Fruit fly (Drosophila melanogaster) S2 (cell line): ENCODE measurements around the gene CG33552.

ENCODE experiments used
- CG8478 ChIP-seq: fragments of >200 bp; optimal IDR thresholded peaks from 2 replicates; lab custom pipeline; 2018
- CTCF ChIP-seq, 2 experiments: fragments of >200 bp; optimal IDR thresholded peaks; 2 replicates each; lab custom pipeline; 2018

DNA sequence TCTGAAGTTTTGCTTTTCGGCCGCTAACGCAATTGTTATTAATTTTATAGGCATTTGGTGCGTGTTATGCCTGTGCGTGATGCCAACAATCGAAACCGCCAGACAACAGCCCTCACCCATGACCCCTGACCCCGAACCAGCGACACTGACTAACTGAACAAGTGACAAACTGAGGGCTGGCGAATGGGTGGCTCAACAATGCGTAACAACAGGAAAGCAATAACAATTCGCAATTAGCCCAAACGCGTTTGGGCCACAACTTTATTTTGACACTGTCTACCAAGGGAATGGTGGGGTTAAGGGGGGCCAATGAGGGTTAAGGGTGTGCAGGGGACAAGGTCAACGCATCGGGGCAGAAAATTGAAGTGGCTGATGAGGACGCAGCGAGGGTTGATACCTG is 33.4 kb upstream of the CG33552 start:
- TF ChIP-seq CG8478 (lab: Kevin White, UChicago) (no peak), CTCF (optimal IDR thresholded peaks at IDR 0.05; lab: Kevin White, UChicago) (no peak)
